Worm (Caenorhabditis elegans): ENCODE data around the gene sri-51.

DNA sequence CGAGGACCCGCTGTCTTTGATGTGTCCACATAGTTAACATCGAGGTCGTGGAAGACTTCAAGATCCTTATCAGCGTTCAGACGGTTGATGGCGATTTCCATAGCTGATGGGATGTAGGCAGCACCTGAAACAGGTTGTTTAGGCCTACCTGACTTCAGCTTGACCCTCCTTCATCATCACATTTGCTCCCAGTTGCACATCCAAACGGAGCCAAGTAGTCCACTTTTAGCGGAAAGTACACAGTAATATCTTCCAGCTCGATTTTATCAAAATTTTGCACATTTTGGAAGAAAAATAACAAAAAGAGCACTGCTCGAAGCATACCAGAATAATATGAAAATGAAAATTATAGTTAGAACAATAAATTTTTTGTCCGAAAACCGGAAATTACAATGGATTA is 1.9 kb downstream of the sri-51 start, which contains the start of gene gcy-15:
- no peak for TF ChIP-seq flt-1 (GFP tag; IDR thresholded peaks at IDR 0.05)
- no peak for TF ChIP-seq cog-1 (tag; optimal IDR thresholded peaks at IDR 0.05)

All from whole organism, midembryonic.